Fruit fly (Drosophila melanogaster): ENCODE results near the gene CG44815.

The CG44815 gene

dm6 chrX:9446162-9446561, at the start of gene CG44815:
Gene CG44815, minus strand, starts transcription at chrX:9446212.
- TF ChIP-seq CG13123 (GFP tag; optimal IDR thresholded peaks at IDR 0.05) (no peak), sens (GFP tag) (peak; percentile 13)

- TF ChIP-seq CG18599 (GFP tag; optimal IDR thresholded peaks at IDR 0.05) (peak; percentile 23), Xrp1 (GFP tag; IDR thresholded peaks at IDR 0.05) (peak; percentile 28; the same call in 1 of the 2 replicates), CG31441 (GFP tag; IDR thresholded peaks at IDR 0.05) (peak; percentile 31; the same call in 1 of the 2 replicates), gem (tag; optimal IDR thresholded peaks at IDR 0.05) (peak; percentile 45), CG30403 (GFP tag; optimal IDR thresholded peaks at IDR 0.05) (peak; percentile 13), grn (GFP tag; optimal IDR thresholded peaks at IDR 0.05) (no peak), CG7839 (tag; optimal IDR thresholded peaks at IDR 0.05) (peak; percentile 23), HLH3B (GFP tag; IDR thresholded peaks at IDR 0.05) (no peak), dmrt11E (tag; optimal IDR thresholded peaks at IDR 0.05) (peak; percentile 16), danr (GFP tag; IDR thresholded peaks at IDR 0.05) (no peak), Hr51 (GFP tag; optimal IDR thresholded peaks at IDR 0.05) (peak in 1 of 2 experiments; percentile 2), D19A (tag; optimal IDR thresholded peaks at IDR 0.05) (peak; percentile 5), fd96Cb (tag; optimal IDR thresholded peaks at IDR 0.05) (peak; percentile 17), CG11504 (tag; optimal IDR thresholded peaks at IDR 0.05) (peak; percentile 33), phol (tag; optimal IDR thresholded peaks at IDR 0.05) (peak; percentile 34), Spps (tag; optimal IDR thresholded peaks at IDR 0.05) (no peak), Blimp-1 (GFP tag; optimal IDR thresholded peaks at IDR 0.05) (peak; percentile 41), sug (tag; optimal IDR thresholded peaks at IDR 0.05) (no peak), bsh (GFP tag; optimal IDR thresholded peaks at IDR 0.05) (peak in 1 of 2 experiments; percentile 51), CoRest (tag; optimal IDR thresholded peaks at IDR 0.05) (peak; percentile 4), Ets65A (GFP tag) (peak; percentile 19), Max (GFP tag; optimal IDR thresholded peaks at IDR 0.05) (no peak), bab2 (GFP tag; optimal IDR thresholded peaks at IDR 0.05) (peak; percentile 13), CG1603 (tag; optimal IDR thresholded peaks at IDR 0.05) (peak; percentile 44), Ptx1 (GFP tag; IDR thresholded peaks at IDR 0.05) (peak; percentile 11; the same call in 1 of the 2 replicates), CG14710 (tag; optimal IDR thresholded peaks at IDR 0.05) (peak; percentile 5), dmrt99B (tag; optimal IDR thresholded peaks at IDR 0.05) (peak; percentile 13), eve (GFP tag; optimal IDR thresholded peaks at IDR 0.05) (peak in 1 of 2 experiments; percentile 36), BEAF-32 (GFP tag; optimal IDR thresholded peaks at IDR 0.05) (no peak), CG2120 (GFP tag; optimal IDR thresholded peaks at IDR 0.05) (peak; percentile 1), CG6791 (GFP tag; IDR thresholded peaks at IDR 0.05; ENCODE audit: partially characterized antibody) (no peak), Med (GFP tag) (peak; percentile 79), vvl (GFP tag; IDR thresholded peaks at IDR 0.05) (0 out of 2 replicates have a peak, but pooled peaks have one; percentile 25), CG10979 (tag; optimal IDR thresholded peaks at IDR 0.05) (peak; percentile 41), hkb (optimal IDR thresholded peaks at IDR 0.05) (no peak), hkb (GFP tag; IDR thresholded peaks at IDR 0.05) (no peak), CG6654 (GFP tag; optimal IDR thresholded peaks at IDR 0.05) (no peak), grau (tag; optimal IDR thresholded peaks at IDR 0.05) (peak; percentile 8), Poxn (GFP tag; IDR thresholded peaks at IDR 0.05) (no peak), CG4820 (GFP tag; optimal IDR thresholded peaks at IDR 0.05) (peak; percentile 19), unpg (GFP tag; optimal IDR thresholded peaks at IDR 0.05) (peak; percentile 16), CG11093 (GFP tag; IDR thresholded peaks at IDR 0.05) (no peak), nmo (GFP tag; optimal IDR thresholded peaks at IDR 0.05) (peak; percentile 18), CG17829 (tag; optimal IDR thresholded peaks at IDR 0.05) (peak; percentile 6), CG2678 (tag; optimal IDR thresholded peaks at IDR 0.05) (peak; percentile 30), CG2712 (tag; optimal IDR thresholded peaks at IDR 0.05) (peak; percentile 27)
Observed at dm6 chrX:9494103-9494502, 48.1 kb upstream of the CG44815 start.
